Worm (Caenorhabditis elegans): ENCODE results near the gene tut-1.

DNA sequence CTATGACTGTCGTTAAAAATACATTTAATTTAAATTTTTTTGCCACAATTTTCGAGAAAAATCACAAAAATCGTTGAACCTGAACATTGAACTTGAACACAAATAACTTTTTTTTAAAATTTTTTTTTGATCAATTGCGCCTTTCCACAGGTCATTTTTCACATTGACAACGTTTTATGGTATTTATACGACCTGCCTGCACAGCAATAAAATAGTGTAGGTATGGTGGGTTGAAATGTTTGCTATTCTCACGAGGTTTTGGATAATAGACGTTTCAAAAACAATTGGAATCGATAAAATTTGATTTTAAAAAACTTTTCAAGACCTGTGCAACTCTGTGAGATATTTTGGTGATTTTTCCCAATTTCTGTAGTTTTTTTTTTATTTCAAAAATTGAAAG is 43.3 kb downstream of the tut-1 start:
- TF ChIP-seq klf-2 (GFP tag; conservative IDR thresholded peaks at IDR 0.05): no peak
- TF ChIP-seq flt-1 (GFP tag; IDR thresholded peaks at IDR 0.05): no peak
- TF ChIP-seq ztf-29 (GFP tag; IDR thresholded peaks at IDR 0.05): no peak
- TF ChIP-seq T22C8.4 (GFP tag; IDR thresholded peaks at IDR 0.05): no peak
- TF ChIP-seq tab-1 (GFP tag; IDR thresholded peaks at IDR 0.05): no peak
